Fruit fly (Drosophila melanogaster) whole organism, embryonic: Measurements from ENCODE around the gene Vps4.

Experiments
- CG2712 ChIP-seq: fragments of 200-800 bp; optimal IDR thresholded peaks from 3 replicates; lab custom pipeline; 2019; ENCODE audit warnings: missing biosample characterization, mild to moderate bottlenecking, missing genetic modification characterization, moderate library complexity
- CG30020 ChIP-seq: fragments of 200-800 bp; optimal IDR thresholded peaks from 2 replicates; lab custom pipeline; 2019; ENCODE audit warnings: missing biosample characterization, mild to moderate bottlenecking, missing genetic modification characterization, moderate library complexity
- Hmr ChIP-seq: fragments of 200-800 bp; sonication (Bioruptor generic); optimal IDR thresholded peaks from 3 replicates; lab custom pipeline; 2017; ENCODE audit warnings: mild to moderate bottlenecking, missing biosample characterization, missing genetic modification reagents, missing genetic modification characterization
- ash1 ChIP-seq: fragments of 200-800 bp; sonication (Bioruptor generic); optimal IDR thresholded peaks from 2 replicates; lab custom pipeline; 2018; ENCODE audit warnings: missing biosample characterization, mild to moderate bottlenecking, missing genetic modification characterization
- hth ChIP-seq: fragments of >200 bp; optimal IDR thresholded peaks from 2 replicates; lab custom pipeline; 2017; ENCODE audit warnings: inconsistent platforms
- lbe ChIP-seq: fragments of 200-800 bp; sonication (Bioruptor generic); optimal IDR thresholded peaks from 2 replicates; lab custom pipeline; 2016; ENCODE audit warnings: missing biosample characterization, mild to moderate bottlenecking, missing genetic modification characterization
- ro ChIP-seq: fragments of 200-800 bp; sonication (Bioruptor generic); IDR thresholded peaks from 2 replicates; pipeline ENCODE4 v1.3.6; 2022; ENCODE audit warnings: missing biosample characterization, missing genetic modification characterization

DNA sequence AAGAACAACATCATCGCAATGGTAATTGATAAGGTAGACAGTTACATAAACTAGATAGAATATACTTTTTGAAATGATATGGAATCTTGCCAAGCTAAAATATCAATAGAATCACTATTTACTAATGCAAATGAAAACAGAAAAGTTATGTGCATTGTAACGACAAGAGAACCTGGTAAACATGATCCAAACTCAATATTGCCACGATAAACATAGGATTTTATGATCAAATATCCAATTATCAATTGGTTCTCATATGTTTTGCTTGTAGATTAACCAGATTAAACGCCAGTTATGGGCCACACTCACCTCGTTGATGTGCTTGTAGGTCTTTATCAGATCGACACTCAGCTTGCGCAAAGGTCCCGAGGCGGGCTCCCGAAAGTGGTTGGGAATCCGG lies 35.2 kb upstream of the Vps4 start:
- TF ChIP-seq Hmr (GFP tag; lab: Kevin White, UChicago) (no peak), ro (no peak), hth (lab: Kevin White, UChicago) (no peak), CG30020 (tag; lab: Kevin White, UChicago) (no peak), ash1 (GFP tag; lab: Kevin White, UChicago) (no peak), CG2712 (tag; lab: Kevin White, UChicago) (no peak), lbe (no peak)
